Worm (Caenorhabditis elegans): Measurements from ENCODE around the gene R12H7.4.

Gene R12H7.4

DNA sequence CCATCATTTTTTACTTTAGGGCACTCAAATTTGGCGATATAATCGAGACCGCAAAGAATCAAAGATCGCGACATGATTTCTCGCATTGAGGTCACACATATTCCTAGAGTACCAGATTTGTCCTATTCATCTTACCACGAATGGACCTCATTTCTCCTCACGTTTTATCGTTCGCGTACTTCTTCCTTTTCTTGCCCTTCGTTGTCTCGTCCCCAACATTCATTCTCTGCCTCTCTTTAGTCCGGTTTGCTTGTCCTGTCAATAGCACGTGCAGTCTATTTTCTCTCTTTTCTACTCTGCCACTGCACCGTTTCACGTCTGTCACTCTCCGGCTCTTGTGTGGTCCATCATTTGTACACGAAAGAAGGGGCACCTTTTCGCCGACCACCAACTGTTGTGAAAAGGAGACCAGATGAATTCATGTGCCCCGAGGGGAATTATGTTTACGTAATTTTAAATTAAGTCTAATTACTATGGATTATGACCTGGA is 34.5 kb downstream of the R12H7.4 start:
- TF ChIP-seq aptf-2 (GFP tag; conservative IDR thresholded peaks at IDR 0.05) (no peak), athp-1 (tag; optimal IDR thresholded peaks at IDR 0.05) (no peak), F10E7.11 (tag; optimal IDR thresholded peaks at IDR 0.05) (no peak), B0336.3 (GFP tag; IDR thresholded peaks at IDR 0.05) (0 out of 2 replicates have a peak, but pooled peaks have one; percentile 24), tbx-9 (tag; optimal IDR thresholded peaks at IDR 0.05; ENCODE audit: borderline replicate concordance) (no peak), K12H6.12 (tag; optimal IDR thresholded peaks at IDR 0.05) (peak; percentile 61), F39B2.1 (GFP tag; IDR thresholded peaks at IDR 0.05) (no peak), ceh-100 (GFP tag; IDR thresholded peaks at IDR 0.05) (no peak), pha-4 (tag; optimal IDR thresholded peaks at IDR 0.05) (no peak), sdz-38 (tag; optimal IDR thresholded peaks at IDR 0.05) (no peak), rec-8 (tag; optimal IDR thresholded peaks at IDR 0.05) (no peak), B0019.2 (GFP tag; conservative IDR thresholded peaks at IDR 0.05) (no peak), mcd-1 (GFP tag; IDR thresholded peaks at IDR 0.05) (no peak), egl-44 (GFP tag; IDR thresholded peaks at IDR 0.05) (no peak), zim-3 (tag; optimal IDR thresholded peaks at IDR 0.05) (no peak), F37B4.10 (GFP tag; IDR thresholded peaks at IDR 0.05) (no peak), sea-2 (GFP tag; IDR thresholded peaks at IDR 0.05) (no peak), Y67H2A.10 (GFP tag; conservative IDR thresholded peaks at IDR 0.05) (no peak), lin-26 (GFP tag; IDR thresholded peaks at IDR 0.05) (no peak), dpl-1 (GFP tag; optimal IDR thresholded peaks at IDR 0.05) (no peak), F33H1.4 (GFP tag; IDR thresholded peaks at IDR 0.05) (no peak), madf-10 (tag; optimal IDR thresholded peaks at IDR 0.05) (no peak), chd-7 (tag; optimal IDR thresholded peaks at IDR 0.05) (no peak), nfya-2 (GFP tag; IDR thresholded peaks at IDR 0.05) (no peak), attf-6 (GFP tag; IDR thresholded peaks at IDR 0.05) (no peak), ceh-79 (tag; optimal IDR thresholded peaks at IDR 0.05) (no peak), repo-1 (tag; optimal IDR thresholded peaks at IDR 0.05) (no peak), ztf-18 (tag; optimal IDR thresholded peaks at IDR 0.05) (no peak), atf-7 (tag; optimal IDR thresholded peaks at IDR 0.05) (no peak), ceh-58 (GFP tag; IDR thresholded peaks at IDR 0.05) (no peak), madf-6 (GFP tag; IDR thresholded peaks at IDR 0.05) (no peak), K11D2.4 (GFP tag; IDR thresholded peaks at IDR 0.05) (no peak), ztf-22 (GFP tag; optimal IDR thresholded peaks at IDR 0.05) (no peak), gei-17 (GFP tag; optimal IDR thresholded peaks at IDR 0.05) (no peak), sptf-2 (GFP tag; optimal IDR thresholded peaks at IDR 0.05) (no peak), bed-1 (GFP tag; IDR thresholded peaks at IDR 0.05) (no peak), ztf-26 (tag; optimal IDR thresholded peaks at IDR 0.05) (no peak), unc-130 (GFP tag; optimal IDR thresholded peaks at IDR 0.05) (no peak), xnd-1 (tag; optimal IDR thresholded peaks at IDR 0.05) (no peak), aptf-3 (GFP tag; IDR thresholded peaks at IDR 0.05) (no peak), cebp-2 (GFP tag; IDR thresholded peaks at IDR 0.05) (no peak), lsl-1 (GFP tag; optimal IDR thresholded peaks at IDR 0.05) (no peak), nhr-27 (tag; optimal IDR thresholded peaks at IDR 0.05) (no peak), lin-40 (tag; optimal IDR thresholded peaks at IDR 0.05) (peak; percentile 48), nfyb-1 (GFP tag; IDR thresholded peaks at IDR 0.05) (no peak), Y53G8AR.9 (GFP tag; conservative IDR thresholded peaks at IDR 0.05) (no peak), Y53F4B.3 (GFP tag; IDR thresholded peaks at IDR 0.05) (no peak), tbp1 (GFP tag; optimal IDR thresholded peaks at IDR 0.05) (peak; percentile 25), hmg-1.2 (GFP tag; IDR thresholded peaks at IDR 0.05) (peak; percentile 71; the same call in 1 of the 2 replicates), bed-2 (GFP tag; IDR thresholded peaks at IDR 0.05) (no peak), nhr-90 (tag; optimal IDR thresholded peaks at IDR 0.05) (no peak)

Measured in whole organism, young adult.